Worm (Caenorhabditis elegans): ENCODE results near the gene irld-25.

The irld-25 gene

ce11 chrV:15268302-15268701 is 46.9 kb downstream of the irld-25 start, which contains the start of gene srw-22:
srw-22 (plus strand) TSS chrV:15268602.
- TF ChIP-seq nhr-237 (tag; optimal IDR thresholded peaks at IDR 0.05) (no peak), mab-5 (tag; optimal IDR thresholded peaks at IDR 0.05) (no peak), hlh-1 (tag; optimal IDR thresholded peaks at IDR 0.05) (no peak), lin-32 (GFP tag; optimal IDR thresholded peaks at IDR 0.05) (no peak)

ce11 chrV:15272263-15272662 is 50.8 kb downstream of the irld-25 start, which contains the start of gene T10H4.4:
T10H4.4 (minus strand) TSS chrV:15272363.
- no peak for TF ChIP-seq lsy-2 (tag; optimal IDR thresholded peaks at IDR 0.05)
- no peak for TF ChIP-seq sem-2 (GFP tag; optimal IDR thresholded peaks at IDR 0.05)
- TF ChIP-seq M03D4.4 (tag; optimal IDR thresholded peaks at IDR 0.05), result no peak
- TF ChIP-seq lin-32 (GFP tag; optimal IDR thresholded peaks at IDR 0.05), result no peak
- no peak for TF ChIP-seq flh-1 (GFP tag; optimal IDR thresholded peaks at IDR 0.05)
- TF ChIP-seq drap-1 (GFP tag; optimal IDR thresholded peaks at IDR 0.05), result no peak
- no peak for TF ChIP-seq elt-3 (tag; optimal IDR thresholded peaks at IDR 0.05)

Measured in whole organism, mixed stage, embryonic.